Fruit fly (Drosophila melanogaster): ENCODE results near the gene CG10973.
A peak's percentile ranks its signal among the peaks of the same experiment; 100 is the strongest.

The CG10973 gene

dm6 chr3L:12741608-12742007 is 13.0 kb downstream of the CG10973 start, which contains the start of gene CG32112 (continued):
- TF ChIP-seq tll (GFP tag; optimal IDR thresholded peaks at IDR 0.05): no peak
- no peak for TF ChIP-seq CG13624 (GFP tag; optimal IDR thresholded peaks at IDR 0.05)
- no peak for TF ChIP-seq Ravus (GFP tag; IDR thresholded peaks at IDR 0.05)
- TF ChIP-seq CG8388 (GFP tag; optimal IDR thresholded peaks at IDR 0.05): no peak
- peak; percentile 68 for TF ChIP-seq Dp (GFP tag; optimal IDR thresholded peaks at IDR 0.05)
- no peak for TF ChIP-seq Tbp (GFP tag; optimal IDR thresholded peaks at IDR 0.05)
- no peak for TF ChIP-seq abd-A (tag; optimal IDR thresholded peaks at IDR 0.05)
- no peak for TF ChIP-seq CG3281 (GFP tag; optimal IDR thresholded peaks at IDR 0.05)
- no peak for TF ChIP-seq mirr (GFP tag; optimal IDR thresholded peaks at IDR 0.05)
- TF ChIP-seq pum (GFP tag; optimal IDR thresholded peaks at IDR 0.05): no peak
- TF ChIP-seq CG9797 (GFP tag; optimal IDR thresholded peaks at IDR 0.05): no peak
- TF ChIP-seq Elba2 (GFP tag; optimal IDR thresholded peaks at IDR 0.05): no peak
- TF ChIP-seq CG1792 (GFP tag; optimal IDR thresholded peaks at IDR 0.05): peak; percentile 8
- no peak for TF ChIP-seq CG13424 (tag; optimal IDR thresholded peaks at IDR 0.05)
- TF ChIP-seq sob (GFP tag; IDR thresholded peaks at IDR 0.05): no peak
- TF ChIP-seq CG18599 (GFP tag; optimal IDR thresholded peaks at IDR 0.05): no peak
- peak; percentile 17 for TF ChIP-seq Hsf (GFP tag; optimal IDR thresholded peaks at IDR 0.05)
- TF ChIP-seq Six4 (GFP tag; optimal IDR thresholded peaks at IDR 0.05): no peak
- TF ChIP-seq PHDP (tag; optimal IDR thresholded peaks at IDR 0.05): no peak
- no peak for TF ChIP-seq CG15073 (GFP tag; optimal IDR thresholded peaks at IDR 0.05)
- peak; percentile 53; the same call in 1 of the 3 replicates for TF ChIP-seq CG7963 (GFP tag; IDR thresholded peaks at IDR 0.05; ENCODE audit: partially characterized antibody)
- no peak for TF ChIP-seq CG11085 (GFP tag; IDR thresholded peaks at IDR 0.05)
- no peak for TF ChIP-seq Bteb2 (GFP tag; optimal IDR thresholded peaks at IDR 0.05)
- TF ChIP-seq dm (GFP tag; optimal IDR thresholded peaks at IDR 0.05): no peak
- TF ChIP-seq nom (GFP tag; optimal IDR thresholded peaks at IDR 0.05): no peak
- no peak for TF ChIP-seq kah (GFP tag; optimal IDR thresholded peaks at IDR 0.05)
- TF ChIP-seq gcm2 (GFP tag; optimal IDR thresholded peaks at IDR 0.05): no peak
- no peak for TF ChIP-seq CG6683 (GFP tag; optimal IDR thresholded peaks at IDR 0.05)
- peak; percentile 60 for TF ChIP-seq CG16813 (GFP tag; IDR thresholded peaks at IDR 0.05; ENCODE audit: partially characterized antibody)
- TF ChIP-seq CG17359 (tag; optimal IDR thresholded peaks at IDR 0.05): no peak
- TF ChIP-seq Ets97D (GFP tag; optimal IDR thresholded peaks at IDR 0.05): peak; percentile 26
- TF ChIP-seq vnd (GFP tag; IDR thresholded peaks at IDR 0.05; ENCODE audit: partially characterized antibody): peak; percentile 45; the same call in 1 of the 3 replicates
- TF ChIP-seq Hand (GFP tag; optimal IDR thresholded peaks at IDR 0.05): no peak
- TF ChIP-seq Side (GFP tag; optimal IDR thresholded peaks at IDR 0.05): no peak
- TF ChIP-seq pb (GFP tag; optimal IDR thresholded peaks at IDR 0.05): no peak
- no peak; the same call in 1 of the 2 replicates for TF ChIP-seq amos (GFP tag; IDR thresholded peaks at IDR 0.05; ENCODE audit: partially characterized antibody)
- no peak for TF ChIP-seq trh (GFP tag; optimal IDR thresholded peaks at IDR 0.05)
- TF ChIP-seq CG8478 (optimal IDR thresholded peaks at IDR 0.05): no peak
- peak; percentile 47 for TF ChIP-seq MESR4 (GFP tag; optimal IDR thresholded peaks at IDR 0.05)
- TF ChIP-seq CG10543 (GFP tag; optimal IDR thresholded peaks at IDR 0.05): no peak
- peak; percentile 26 for TF ChIP-seq gfzf (GFP tag; optimal IDR thresholded peaks at IDR 0.05)
- TF ChIP-seq her (GFP tag; optimal IDR thresholded peaks at IDR 0.05): no peak
- TF ChIP-seq CG8281 (tag; optimal IDR thresholded peaks at IDR 0.05): no peak
- peak; percentile 71 for TF ChIP-seq CG1603 (tag; optimal IDR thresholded peaks at IDR 0.05)
- no peak for TF ChIP-seq klu (GFP tag; IDR thresholded peaks at IDR 0.05)
- no peak for TF ChIP-seq Awh (GFP tag; IDR thresholded peaks at IDR 0.05)
- no peak for TF ChIP-seq Deaf1 (tag; optimal IDR thresholded peaks at IDR 0.05)
- no peak for TF ChIP-seq CG12155 (GFP tag; optimal IDR thresholded peaks at IDR 0.05)
- TF ChIP-seq sima (GFP tag; optimal IDR thresholded peaks at IDR 0.05): no peak
- TF ChIP-seq CG7786 (GFP tag; optimal IDR thresholded peaks at IDR 0.05): no peak
- peak; percentile 81 for TF ChIP-seq sens (GFP tag)

Measured in whole organism, embryonic.